Worm (Caenorhabditis elegans) whole organism, L1 larva: ENCODE data around the gene F09E5.8.

Experiments used
- ceh-82 ChIP-seq, 3 experiments: fragments of 150-350 bp in 1 of 3; sonication (generic microtip) in 2 of 3; optimal IDR thresholded peaks; 2 replicates each; lab custom pipeline; 2014 to 2017; ENCODE audit warnings: missing biosample characterization in 3 of 3, missing genetic modification characterization in 3 of 3
- efl-1 ChIP-seq, 4 experiments: fragments of 150-350 bp; optimal IDR thresholded peaks in 3 of 4; peaks in 1 of 4; 1 replicate in 1 of 4; 2 replicates in 3 of 4; lab custom pipeline; 2014; ENCODE audit warnings: missing biosample characterization in 2 of 4, missing genetic modification characterization in 2 of 4, missing genetic modification reagents in 2 of 4
- fkh-8 ChIP-seq: sonication (generic microtip); optimal IDR thresholded peaks from 2 replicates; lab custom pipeline; 2016; ENCODE audit warnings: mild to moderate bottlenecking, missing genetic modification characterization, missing compliant biosample characterization
- nhr-28 ChIP-seq: fragments of 150-350 bp; optimal IDR thresholded peaks from 2 replicates; lab custom pipeline; 2014; ENCODE audit warnings: missing biosample characterization, missing genetic modification characterization
- snpc-4 ChIP-seq: fragments of 150-350 bp; optimal IDR thresholded peaks from 2 replicates; lab custom pipeline; 2014; ENCODE audit warnings: missing biosample characterization, missing genetic modification characterization
- unc-98 ChIP-seq: fragments of 200-800 bp; sonication (Bioruptor generic); IDR thresholded peaks from 2 replicates; pipeline ENCODE4 v1.3.6; 2022; ENCODE audit warnings: missing genetic modification characterization, missing compliant biosample characterization
- xbp-1 ChIP-seq: sonication (generic microtip); optimal IDR thresholded peaks from 2 replicates; lab custom pipeline; 2016; ENCODE audit warnings: missing genetic modification characterization, missing compliant biosample characterization
- ztf-4 ChIP-seq: fragments of 150-350 bp; optimal IDR thresholded peaks from 2 replicates; lab custom pipeline; 2014; ENCODE audit warnings: missing biosample characterization, missing genetic modification characterization

DNA sequence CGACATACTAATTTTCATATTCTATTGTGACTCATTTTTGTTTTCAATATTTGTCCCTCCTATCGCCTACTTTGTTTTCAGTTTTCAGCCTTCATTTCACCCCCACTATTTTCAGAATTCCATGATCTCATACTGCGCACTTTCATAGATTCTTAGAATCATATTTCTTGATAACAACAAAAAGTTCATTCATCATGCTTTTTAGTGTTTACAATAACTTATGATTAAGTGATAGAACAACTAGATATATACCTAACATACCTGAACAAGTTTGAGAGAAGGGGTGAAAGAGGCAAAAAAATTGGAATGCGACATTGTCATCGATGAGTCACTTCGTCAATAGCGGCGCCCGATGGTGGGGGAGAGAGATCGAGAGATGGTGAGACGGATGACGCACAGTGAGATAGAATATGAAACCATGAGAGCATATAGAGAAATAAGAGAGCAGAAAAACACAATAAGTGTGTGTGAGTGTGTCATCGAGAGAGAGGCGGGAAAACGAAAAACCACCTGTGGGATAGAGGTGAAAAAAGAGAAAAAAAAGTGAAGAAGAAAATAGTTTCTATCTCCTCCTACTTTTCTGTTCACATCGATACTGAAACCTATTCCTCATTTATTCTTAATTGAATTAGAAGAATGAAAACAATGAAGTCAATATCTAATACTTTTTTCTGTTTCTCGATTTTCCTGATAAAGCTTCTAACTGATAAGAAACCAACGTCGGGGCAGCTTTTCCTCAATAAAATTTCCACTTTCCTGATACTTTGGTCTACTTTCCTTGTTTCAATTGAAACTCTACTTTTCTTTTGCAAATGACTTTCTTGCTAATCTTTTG, 13.6 kb upstream of the F09E5.8 start:
- TF ChIP-seq ztf-4 = peak; percentile 48
- no peak for TF ChIP-seq nhr-28
- TF ChIP-seq xbp-1 (tag; lab: Kevin White, UChicago) = peak; percentile 56
- TF ChIP-seq efl-1 (optimal IDR thresholded peaks at IDR 0.05; lab: Kevin White, UChicago) = peak; percentile 64 to 76
- TF ChIP-seq efl-1 (GFP tag; optimal IDR thresholded peaks at IDR 0.05 in 1 of 2; lab: Kevin White, UChicago) = peak; percentile 57 to 84
- peak; percentile 54 to 68 (median 55) for TF ChIP-seq ceh-82 (tag; optimal IDR thresholded peaks at IDR 0.05; lab: Kevin White, UChicago)
- TF ChIP-seq snpc-4 = no peak
- TF ChIP-seq unc-98 = no peak
- peak; percentile 81 for TF ChIP-seq fkh-8 (tag; lab: Kevin White, UChicago)
